Worm (Caenorhabditis elegans): Measurements from ENCODE around the gene F58B4.6.

DNA sequence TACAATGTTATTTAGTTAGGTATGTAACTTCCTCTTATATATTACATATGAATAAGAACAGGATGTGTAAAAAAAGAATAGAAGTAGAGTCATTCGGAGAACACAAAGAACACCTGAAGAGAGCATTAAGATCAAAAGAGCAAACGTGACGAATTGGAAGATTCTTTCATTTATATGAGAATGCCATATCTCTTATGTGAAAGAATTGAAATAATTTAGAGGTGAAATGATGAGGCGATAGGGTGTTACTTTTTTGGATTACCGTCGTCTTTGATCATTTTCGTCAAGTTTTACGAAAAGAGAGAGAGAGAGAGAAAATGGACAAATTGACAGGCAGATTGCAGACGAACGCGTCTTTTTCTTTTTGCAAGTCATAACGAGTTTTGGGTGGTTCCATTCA, 48.3 kb upstream of the F58B4.6 start:
- TF ChIP-seq ztf-23 (GFP tag; IDR thresholded peaks at IDR 0.05) (no peak), klf-2 (GFP tag; conservative IDR thresholded peaks at IDR 0.05) (no peak), tab-1 (GFP tag; IDR thresholded peaks at IDR 0.05) (no peak), T22C8.4 (GFP tag; IDR thresholded peaks at IDR 0.05) (no peak), flt-1 (GFP tag; IDR thresholded peaks at IDR 0.05) (no peak), ref-1 (GFP tag; conservative IDR thresholded peaks at IDR 0.05) (no peak)
